Fruit fly (Drosophila melanogaster) whole organism, pupa: ENCODE measurements around the gene MSBP.

Experiments
- CG10348 ChIP-seq: fragments of 200-800 bp; sonication (Bioruptor generic); IDR thresholded peaks from 2 replicates; pipeline ENCODE4 v1.3.6; 2022; ENCODE audit warnings: missing biosample characterization, missing genetic modification characterization
- CG12605 ChIP-seq: fragments of 200-800 bp; sonication (Bioruptor generic); IDR thresholded peaks from 2 replicates; pipeline ENCODE4 v1.3.6; 2022; ENCODE audit warnings: missing biosample characterization, missing genetic modification characterization
- CG13204 ChIP-seq: fragments of 200-800 bp; sonication (Bioruptor generic); optimal IDR thresholded peaks from 2 replicates; lab custom pipeline; 2018; ENCODE audit warnings: missing biosample characterization, mild to moderate bottlenecking, missing genetic modification characterization, moderate library complexity
- CG14655 ChIP-seq: fragments of 200-800 bp; sonication (Bioruptor generic); optimal IDR thresholded peaks from 3 replicates; lab custom pipeline; 2017; ENCODE audit warnings: mild to moderate bottlenecking, missing biosample characterization, missing genetic modification reagents, missing genetic modification characterization
- CG15710 ChIP-seq: fragments of 200-800 bp; sonication (Bioruptor generic); optimal IDR thresholded peaks from 2 replicates; lab custom pipeline; 2018; ENCODE audit warnings: missing biosample characterization, mild to moderate bottlenecking, missing genetic modification characterization, moderate library complexity
- CG17806 ChIP-seq: fragments of 200-800 bp; sonication (Bioruptor generic); optimal IDR thresholded peaks from 2 replicates; lab custom pipeline; 2018; ENCODE audit warnings: missing biosample characterization, mild to moderate bottlenecking, missing genetic modification characterization, moderate library complexity
- CG32121 ChIP-seq: fragments of 200-800 bp; sonication (Bioruptor generic); IDR thresholded peaks from 2 replicates; pipeline ENCODE4 v1.3.6; 2022; ENCODE audit warnings: missing biosample characterization, missing genetic modification characterization
- CG34367 ChIP-seq: fragments of 200-800 bp; sonication (Bioruptor generic); optimal IDR thresholded peaks from 2 replicates; lab custom pipeline; 2018; ENCODE audit warnings: missing biosample characterization, mild to moderate bottlenecking, missing genetic modification characterization
- CG4496 ChIP-seq: fragments of 200-800 bp; sonication (Bioruptor generic); IDR thresholded peaks from 3 replicates; pipeline ENCODE4 v1.3.6; 2022; ENCODE audit warnings: missing biosample characterization, missing genetic modification characterization
- CG8159 ChIP-seq: fragments of 200-800 bp; sonication (Bioruptor generic); optimal IDR thresholded peaks from 3 replicates; lab custom pipeline; 2018; ENCODE audit warnings: missing biosample characterization, mild to moderate bottlenecking, missing genetic modification characterization, moderate library complexity
- CG8301 ChIP-seq: fragments of 200-800 bp; sonication (Bioruptor generic); optimal IDR thresholded peaks from 2 replicates; lab custom pipeline; 2018; ENCODE audit warnings: missing biosample characterization, mild to moderate bottlenecking, missing genetic modification characterization
- CG9948 ChIP-seq: fragments of 200-800 bp; sonication (Bioruptor generic); optimal IDR thresholded peaks from 2 replicates; lab custom pipeline; 2018; ENCODE audit warnings: missing biosample characterization, mild to moderate bottlenecking, missing genetic modification characterization, moderate library complexity
- D1 ChIP-seq: fragments of 200-800 bp; sonication (Bioruptor generic); optimal IDR thresholded peaks from 2 replicates; lab custom pipeline; 2018; ENCODE audit warnings: missing biosample characterization, mild to moderate bottlenecking, missing genetic modification characterization, moderate library complexity
- EcR ChIP-seq: fragments of 200-800 bp; sonication (Bioruptor generic); optimal IDR thresholded peaks from 3 replicates; lab custom pipeline; 2019; ENCODE audit warnings: missing biosample characterization, missing genetic modification characterization, mild to moderate bottlenecking, moderate library complexity, missing genetic modification reagents
- Ets98B ChIP-seq: fragments of 200-800 bp; sonication (Bioruptor generic); IDR thresholded peaks from 2 replicates; pipeline ENCODE4 v1.3.6; 2022; ENCODE audit warnings: missing biosample characterization, missing genetic modification characterization
- Pif1A ChIP-seq: fragments of 200-800 bp; sonication (Bioruptor generic); optimal IDR thresholded peaks from 3 replicates; lab custom pipeline; 2016; ENCODE audit warnings: missing biosample characterization, missing genetic modification characterization
- Pif1B ChIP-seq: fragments of 200-800 bp; sonication (Bioruptor generic); optimal IDR thresholded peaks from 3 replicates; lab custom pipeline; 2016; ENCODE audit warnings: missing biosample characterization, missing genetic modification characterization
- Snoo ChIP-seq: fragments of 200-800 bp; sonication (Bioruptor generic); optimal IDR thresholded peaks from 3 replicates; lab custom pipeline; 2017; ENCODE audit warnings: missing biosample characterization, mild to moderate bottlenecking, missing genetic modification characterization, inconsistent platforms
- fd96Ca ChIP-seq: fragments of 200-800 bp; sonication (Bioruptor generic); IDR thresholded peaks from 3 replicates; pipeline ENCODE4 v1.3.6; 2022; ENCODE audit warnings: missing biosample characterization, missing genetic modification characterization
- gl ChIP-seq: fragments of 200-800 bp; sonication (Bioruptor generic); optimal IDR thresholded peaks from 2 replicates; lab custom pipeline; 2018; ENCODE audit warnings: missing biosample characterization, mild to moderate bottlenecking, missing genetic modification characterization
- rn ChIP-seq: fragments of 200-800 bp; sonication (Bioruptor generic); IDR thresholded peaks from 2 replicates; pipeline ENCODE4 v1.3.6; 2022; ENCODE audit warnings: missing biosample characterization, missing genetic modification characterization

The MSBP gene

DNA sequence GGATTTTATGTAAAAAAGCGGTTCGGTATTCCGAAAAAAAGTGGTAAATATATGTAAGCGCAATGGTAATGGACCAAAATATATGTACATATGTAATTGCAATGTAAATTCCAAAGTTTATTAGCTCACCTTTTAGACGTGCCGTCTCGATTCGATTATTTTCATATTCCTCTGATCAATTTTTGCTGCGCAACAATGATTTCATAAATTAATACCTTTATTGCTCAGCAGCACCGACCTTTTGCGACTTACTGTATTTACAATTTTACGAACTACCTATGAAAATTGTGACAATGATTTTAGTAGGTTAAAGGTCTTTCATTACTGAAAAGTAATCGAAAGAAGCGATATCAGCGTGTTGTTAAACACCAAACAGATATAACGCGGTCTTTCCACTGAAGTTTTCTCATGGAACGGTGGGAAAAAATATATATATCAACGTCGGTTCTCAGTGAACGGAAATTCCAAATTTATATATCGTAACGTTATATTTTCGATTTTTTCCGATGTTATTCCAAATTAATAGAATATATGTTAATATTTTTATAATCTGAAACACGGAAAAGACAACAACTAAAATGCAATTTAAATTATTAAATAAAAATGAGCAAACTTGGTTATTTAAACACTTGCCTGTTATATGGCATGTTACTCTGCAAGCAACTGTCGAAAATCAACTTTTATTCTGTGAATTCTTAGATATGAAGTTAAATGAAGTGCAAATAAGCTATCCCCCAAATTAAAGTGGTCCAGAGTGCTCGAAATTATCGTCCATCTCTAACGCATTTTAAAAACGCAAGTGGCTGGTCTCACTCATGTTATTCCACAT is at the start of gene MSBP, which contains the start of gene CG15916:
Gene MSBP, minus strand, starts transcription at position 330 of the 829 bp plus-strand sequence.
Gene CG15916, plus strand, starts transcription at position 810 of the 829 bp plus-strand sequence.
- no peak for TF ChIP-seq CG12605 (GFP tag; lab: Robert Waterston, UW)
- TF ChIP-seq Ets98B (GFP tag; lab: Robert Waterston, UW) = no peak
- TF ChIP-seq CG17806 = no peak
- TF ChIP-seq gl (tag; lab: Kevin White, UChicago) = peak; percentile 5
- TF ChIP-seq Snoo = peak; percentile 13
- peak; percentile 32 for TF ChIP-seq CG9948 (tag; lab: Kevin White, UChicago)
- TF ChIP-seq CG32121 = no peak
- TF ChIP-seq rn (GFP tag; lab: Robert Waterston, UW) = no peak
- TF ChIP-seq CG15710 (tag; lab: Kevin White, UChicago) = peak; percentile 32
- TF ChIP-seq Pif1B = no peak
- no peak for TF ChIP-seq CG14655 (GFP tag; lab: Kevin White, UChicago)
- TF ChIP-seq CG34367 (tag; lab: Kevin White, UChicago) = peak; percentile 18
- no peak for TF ChIP-seq EcR (GFP tag; lab: Kevin White, UChicago)
- peak; percentile 16; the same call in 1 of the 3 replicates for TF ChIP-seq CG4496
- peak; percentile 64 for TF ChIP-seq CG8159 (tag; lab: Kevin White, UChicago)
- TF ChIP-seq D1 (tag; lab: Kevin White, UChicago) = no peak
- TF ChIP-seq CG8301 (tag; lab: Kevin White, UChicago) = no peak
- no peak for TF ChIP-seq Pif1A (GFP tag; lab: Kevin White, UChicago)
- no peak for TF ChIP-seq fd96Ca (GFP tag; lab: Robert Waterston, UW)
- TF ChIP-seq CG10348 (GFP tag; lab: Robert Waterston, UW) = no peak
- TF ChIP-seq CG13204 = no peak

DNA sequence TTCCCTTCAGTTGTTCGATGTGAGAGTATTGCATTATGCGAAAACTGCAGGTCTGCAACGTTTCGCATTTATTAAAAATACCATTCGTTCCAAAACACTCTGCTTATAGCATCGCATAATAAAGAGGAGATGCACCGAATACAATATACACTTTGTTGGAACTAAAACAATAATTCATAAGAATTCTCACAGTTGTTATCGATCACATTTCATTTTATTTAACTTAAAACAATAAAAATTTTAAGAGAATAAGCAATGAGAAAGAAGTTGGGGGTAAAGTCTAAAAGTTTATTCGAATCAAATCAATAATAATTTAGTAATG is 44.3 kb upstream of the MSBP start:
- TF ChIP-seq Pif1A (GFP tag; lab: Kevin White, UChicago) = no peak
- TF ChIP-seq CG17806 = peak; percentile 7
- TF ChIP-seq CG32121 = no peak

DNA sequence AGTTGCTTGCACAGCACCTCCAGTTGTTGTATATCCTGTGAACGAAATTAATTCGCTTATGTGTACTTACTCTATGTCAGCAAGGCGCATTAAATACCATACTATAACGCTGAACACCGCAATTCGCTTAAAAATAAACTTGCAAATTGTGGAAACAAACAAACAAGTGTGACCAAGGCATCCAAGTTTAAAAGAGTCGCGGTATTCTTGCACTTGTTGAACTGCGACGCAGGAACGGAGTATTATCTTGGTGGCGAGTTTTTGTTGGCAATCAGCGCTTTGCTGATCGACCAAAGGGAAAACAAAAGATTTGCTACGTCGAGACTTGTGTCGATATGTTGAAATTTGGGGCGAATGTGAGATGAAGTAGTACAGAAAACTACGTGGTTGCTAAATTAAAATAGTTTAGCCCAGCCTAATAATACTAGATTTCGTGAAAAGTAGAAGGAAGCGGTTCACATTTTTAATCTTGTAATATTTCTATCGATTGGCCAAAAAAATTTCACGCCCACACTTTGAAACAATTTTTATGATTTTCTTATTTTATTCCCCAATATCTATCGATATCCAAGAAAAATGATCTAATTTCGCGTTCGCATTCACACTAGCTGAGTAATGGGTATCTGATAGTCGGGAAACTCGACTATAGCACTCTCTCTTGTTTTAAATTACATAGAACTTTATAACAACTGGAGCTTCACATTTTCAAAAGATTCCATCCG is 43.8 kb upstream of the MSBP start, which contains the start of gene Ranbp16:
Gene Ranbp16, minus strand, starts transcription at position 364 of the 722 bp plus-strand sequence.
- TF ChIP-seq Ets98B (GFP tag; lab: Robert Waterston, UW) = no peak

DNA sequence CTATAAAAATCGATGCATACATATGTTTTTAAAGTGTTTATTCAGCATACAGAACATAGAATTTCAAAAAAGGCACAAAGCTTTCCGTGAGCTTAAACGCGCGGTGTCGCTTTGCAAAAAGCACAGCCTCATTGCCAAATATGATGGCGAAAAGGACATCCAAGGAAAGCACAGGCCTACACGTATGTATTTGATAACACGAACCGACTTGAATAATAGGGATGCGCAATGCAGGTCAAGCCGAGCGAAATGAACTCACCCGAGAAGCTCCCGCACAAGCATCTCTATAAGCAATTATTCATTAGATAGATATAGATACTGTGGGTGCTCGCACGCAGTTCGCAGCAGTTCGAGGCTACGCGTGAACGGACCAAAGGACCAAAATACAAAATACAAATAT is 34.9 kb upstream of the MSBP start, which contains the start of gene Lcch3:
Gene Lcch3, plus strand, starts transcription at position 301 of the 400 bp plus-strand sequence.
- no peak for TF ChIP-seq Pif1A (GFP tag; lab: Kevin White, UChicago)
- TF ChIP-seq CG8301 (tag; lab: Kevin White, UChicago) = no peak
- no peak for TF ChIP-seq CG15710 (tag; lab: Kevin White, UChicago)
- no peak for TF ChIP-seq Snoo
- TF ChIP-seq fd96Ca (GFP tag; lab: Robert Waterston, UW) = no peak
- TF ChIP-seq CG8159 (tag; lab: Kevin White, UChicago) = no peak
- TF ChIP-seq CG10348 (GFP tag; lab: Robert Waterston, UW) = no peak
- TF ChIP-seq, all 21 proteins: peak for 0

DNA sequence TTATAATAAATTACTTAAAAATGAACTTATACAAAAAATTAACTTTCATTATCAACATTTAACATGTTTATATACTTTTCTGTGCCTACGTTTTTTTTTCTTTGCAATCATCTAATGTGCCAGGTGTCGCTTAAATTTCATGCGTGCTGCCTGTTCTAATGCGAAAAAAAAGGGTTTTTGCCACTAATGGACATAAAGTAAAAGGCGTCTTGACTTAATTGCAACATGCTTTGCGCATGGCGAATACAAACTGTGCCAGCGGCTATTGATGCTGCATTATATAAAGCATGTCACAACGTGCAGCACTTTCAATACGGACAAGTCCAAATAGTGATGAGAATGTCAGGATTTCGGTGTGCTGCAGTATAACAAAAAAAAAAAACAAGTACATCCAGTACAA is 31.7 kb upstream of the MSBP start, which contains the start of gene CG8916:
Gene CG8916, plus strand, starts transcription at position 301 of the 400 bp plus-strand sequence.
- TF ChIP-seq CG12605 (GFP tag; lab: Robert Waterston, UW) (no peak), CG10348 (GFP tag; lab: Robert Waterston, UW) (no peak), EcR (GFP tag; lab: Kevin White, UChicago) (no peak), Pif1A (GFP tag; lab: Kevin White, UChicago) (no peak), fd96Ca (GFP tag; lab: Robert Waterston, UW) (no peak), Pif1B (no peak), CG17806 (no peak), CG9948 (tag; lab: Kevin White, UChicago) (no peak), CG32121 (no peak), rn (GFP tag; lab: Robert Waterston, UW) (no peak), CG4496 (no peak), CG8159 (tag; lab: Kevin White, UChicago) (no peak), gl (tag; lab: Kevin White, UChicago) (no peak), D1 (tag; lab: Kevin White, UChicago) (no peak)

DNA sequence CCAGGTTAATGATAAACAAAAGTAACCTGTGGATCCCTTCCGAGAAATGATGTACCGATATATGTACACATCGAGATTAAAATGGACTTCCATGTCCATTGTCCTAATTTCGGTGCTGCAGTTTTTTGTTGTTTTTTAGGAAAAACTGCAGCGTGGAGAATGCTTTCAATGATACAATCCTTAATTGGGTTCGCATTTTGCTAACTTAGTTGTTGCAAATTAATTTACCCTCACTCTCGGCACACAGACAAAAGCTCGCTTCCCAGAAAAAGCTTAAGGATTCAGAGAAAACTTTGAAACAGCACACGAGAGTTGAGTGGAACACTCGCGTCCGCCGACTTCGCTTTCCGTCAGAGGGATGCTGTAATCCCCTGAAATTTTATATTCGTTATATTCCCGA is 20.7 kb upstream of the MSBP start, which contains the start of gene Lrp4:
Gene Lrp4, plus strand, starts transcription at position 301 of the 400 bp plus-strand sequence.
- TF ChIP-seq CG10348 (GFP tag; lab: Robert Waterston, UW) (no peak), CG4496 (no peak), Pif1B (no peak), CG34367 (tag; lab: Kevin White, UChicago) (no peak), Ets98B (GFP tag; lab: Robert Waterston, UW) (no peak), gl (tag; lab: Kevin White, UChicago) (no peak), CG8159 (tag; lab: Kevin White, UChicago) (no peak), Pif1A (GFP tag; lab: Kevin White, UChicago) (no peak), CG32121 (no peak), CG13204 (no peak), CG14655 (GFP tag; lab: Kevin White, UChicago) (no peak), Snoo (no peak), CG9948 (tag; lab: Kevin White, UChicago) (no peak)
- TF ChIP-seq, all 21 proteins: peak for 0
